Fruit fly (Drosophila melanogaster) whole organism, embryonic: ENCODE data around the gene kirre.

Source experiments
- ATbp ChIP-seq: fragments of 200-800 bp; sonication (Bioruptor generic); optimal IDR thresholded peaks from 2 replicates; lab custom pipeline; 2017; ENCODE audit warnings: missing biosample characterization, mild to moderate bottlenecking, missing genetic modification characterization, missing genetic modification reagents
- BEAF-32 ChIP-seq: fragments of 200-800 bp; sonication (Bioruptor generic); optimal IDR thresholded peaks from 3 replicates; lab custom pipeline; 2017; ENCODE audit warnings: missing biosample characterization, missing genetic modification characterization, mild to moderate bottlenecking, moderate library complexity, missing genetic modification reagents
- C15 ChIP-seq: fragments of 200-800 bp; sonication (Bioruptor generic); IDR thresholded peaks from 3 replicates; pipeline ENCODE4 v1.3.6; 2022; ENCODE audit warnings: missing biosample characterization, missing genetic modification characterization
- CG1024 ChIP-seq: fragments of 200-800 bp; sonication (Bioruptor generic); IDR thresholded peaks from 2 replicates; pipeline ENCODE4 v1.3.6; 2022; ENCODE audit warnings: missing biosample characterization, missing genetic modification characterization
- CG10431 ChIP-seq: fragments of 200-800 bp; sonication (Bioruptor generic); optimal IDR thresholded peaks from 3 replicates; lab custom pipeline; 2018; ENCODE audit warnings: missing biosample characterization, mild to moderate bottlenecking, missing genetic modification characterization
- CG11560 ChIP-seq: fragments of 200-800 bp; sonication (Bioruptor generic); IDR thresholded peaks from 3 replicates; pipeline ENCODE4 v1.3.6; 2022; ENCODE audit warnings: missing biosample characterization, missing genetic modification characterization
- CG11695 ChIP-seq: fragments of 200-800 bp; sonication (Bioruptor generic); IDR thresholded peaks from 3 replicates; pipeline ENCODE4 v1.3.6; 2022; ENCODE audit warnings: missing biosample characterization, missing genetic modification characterization
- CG12071 ChIP-seq: fragments of 200-800 bp; sonication (Bioruptor generic); optimal IDR thresholded peaks from 3 replicates; lab custom pipeline; 2018; ENCODE audit warnings: missing biosample characterization, mild to moderate bottlenecking, missing genetic modification characterization
- CG13894 ChIP-seq: fragments of 200-800 bp; sonication (Bioruptor generic); optimal IDR thresholded peaks from 3 replicates; lab custom pipeline; 2018; ENCODE audit warnings: missing biosample characterization, mild to moderate bottlenecking, missing genetic modification characterization, moderate library complexity
- CG14667 ChIP-seq: fragments of 200-800 bp; sonication (Bioruptor generic); IDR thresholded peaks from 2 replicates; pipeline ENCODE4 v1.3.6; 2022; ENCODE audit warnings: missing biosample characterization, missing genetic modification characterization
- CG17328 ChIP-seq: fragments of 200-800 bp; sonication (Bioruptor generic); IDR thresholded peaks from 2 replicates; pipeline ENCODE4 v1.3.6; 2022; ENCODE audit warnings: missing biosample characterization, missing genetic modification characterization
- CG18599 ChIP-seq: fragments of 200-800 bp; sonication (Bioruptor generic); optimal IDR thresholded peaks from 3 replicates; lab custom pipeline; 2017; ENCODE audit warnings: missing biosample characterization, missing genetic modification characterization, mild to moderate bottlenecking, moderate library complexity, missing genetic modification reagents
- CG18764 ChIP-seq: fragments of 200-800 bp; sonication (Bioruptor generic); optimal IDR thresholded peaks from 3 replicates; lab custom pipeline; 2016; ENCODE audit warnings: missing biosample characterization, missing genetic modification characterization
- CG3995 ChIP-seq: fragments of 200-800 bp; sonication (Bioruptor generic); optimal IDR thresholded peaks from 3 replicates; lab custom pipeline; 2016; ENCODE audit warnings: missing biosample characterization, missing genetic modification characterization
- CG7839 ChIP-seq: fragments of 200-800 bp; sonication (Bioruptor generic); optimal IDR thresholded peaks from 3 replicates; lab custom pipeline; 2018; ENCODE audit warnings: missing biosample characterization, mild to moderate bottlenecking, missing genetic modification characterization, moderate library complexity
- CG7963 ChIP-seq: fragments of 200-800 bp; sonication (Bioruptor generic); IDR thresholded peaks from 3 replicates; pipeline ENCODE4 v1.3.6; 2022; ENCODE audit warnings: missing biosample characterization, missing genetic modification characterization; ENCODE audit not compliant: partially characterized antibody
- CG9876 ChIP-seq: fragments of 200-800 bp; sonication (Bioruptor generic); optimal IDR thresholded peaks from 2 replicates; lab custom pipeline; 2016; ENCODE audit warnings: missing biosample characterization, missing genetic modification characterization
- CkIIα-i1 ChIP-seq: fragments of 200-800 bp; sonication (Bioruptor generic); IDR thresholded peaks from 2 replicates; pipeline ENCODE4 v1.3.6; 2022; ENCODE audit warnings: missing biosample characterization, missing genetic modification characterization
- Dbx ChIP-seq: fragments of 200-800 bp; sonication (Bioruptor generic); IDR thresholded peaks from 3 replicates; pipeline ENCODE4 v1.3.6; 2022; ENCODE audit warnings: missing biosample characterization, missing genetic modification characterization
- Doc3 ChIP-seq: fragments of 200-800 bp; sonication (Bioruptor generic); IDR thresholded peaks from 3 replicates; pipeline ENCODE4 v1.3.6; 2022; ENCODE audit warnings: missing biosample characterization, missing genetic modification characterization; ENCODE audit not compliant: partially characterized antibody
- Ets97D ChIP-seq: fragments of 200-800 bp; sonication (Bioruptor generic); optimal IDR thresholded peaks from 3 replicates; lab custom pipeline; 2016; ENCODE audit warnings: missing biosample characterization, missing genetic modification characterization
- HmgD ChIP-seq: fragments of 200-800 bp; sonication (Bioruptor generic); optimal IDR thresholded peaks from 3 replicates; lab custom pipeline; 2016; ENCODE audit warnings: missing biosample characterization, missing genetic modification characterization
- Hr3 ChIP-seq: fragments of 200-800 bp; sonication (Bioruptor generic); optimal IDR thresholded peaks from 3 replicates; lab custom pipeline; 2016; ENCODE audit warnings: missing biosample characterization, missing genetic modification characterization
- Lim3 ChIP-seq: fragments of 200-800 bp; sonication (Bioruptor generic); IDR thresholded peaks from 2 replicates; pipeline ENCODE4 v1.3.6; 2022; ENCODE audit warnings: missing biosample characterization, missing genetic modification characterization
- Lpt ChIP-seq: fragments of >200 bp; optimal IDR thresholded peaks from 2 replicates; lab custom pipeline; 2018; ENCODE audit warnings: missing biosample characterization, missing genetic modification characterization
- Myb ChIP-seq: fragments of 200-800 bp; sonication (Bioruptor generic); optimal IDR thresholded peaks from 2 replicates; lab custom pipeline; 2016; ENCODE audit warnings: missing biosample characterization, missing genetic modification characterization
- Oli ChIP-seq: fragments of 200-800 bp; sonication (Bioruptor generic); optimal IDR thresholded peaks from 2 replicates; lab custom pipeline; 2018; ENCODE audit warnings: missing biosample characterization, mild to moderate bottlenecking, missing genetic modification characterization, moderate library complexity
- Pdp1 ChIP-seq, 2 experiments: fragments of 200-800 bp; sonication (Bioruptor generic); optimal IDR thresholded peaks; 3 replicates each; lab custom pipeline; 2016; ENCODE audit warnings: missing biosample characterization in 2 of 2, missing genetic modification characterization in 2 of 2, mild to moderate bottlenecking in 1 of 2, moderate library complexity in 1 of 2
- Ptx1 ChIP-seq: fragments of 200-800 bp; sonication (Bioruptor generic); IDR thresholded peaks from 2 replicates; pipeline ENCODE4 v1.3.6; 2022; ENCODE audit warnings: missing biosample characterization, missing genetic modification characterization
- Rfx ChIP-seq: fragments of 200-800 bp; sonication (Bioruptor generic); IDR thresholded peaks from 2 replicates; pipeline ENCODE4 v1.3.6; 2022; ENCODE audit warnings: missing biosample characterization, missing genetic modification characterization
- Trl ChIP-seq, 3 experiments: fragments of >200 bp in 2 of 3; fragments of 200-800 bp in 1 of 3; sonication (Bioruptor generic) in 1 of 3; optimal IDR thresholded peaks; 2 replicates in 1 of 3; 3 replicates in 2 of 3; lab custom pipeline; 2016 to 2017; ENCODE audit warnings: missing biosample characterization in 1 of 3, missing genetic modification characterization in 1 of 3
- cad ChIP-seq: fragments of >200 bp; optimal IDR thresholded peaks from 2 replicates; lab custom pipeline; 2017; ENCODE audit warnings: missing biosample characterization, missing genetic modification characterization
- crol ChIP-seq: fragments of 200-800 bp; sonication (Bioruptor generic); IDR thresholded peaks from 2 replicates; pipeline ENCODE4 v1.3.6; 2022; ENCODE audit warnings: missing biosample characterization, missing genetic modification characterization
- dan ChIP-seq: fragments of 200-800 bp; sonication (Bioruptor generic); IDR thresholded peaks from 2 replicates; pipeline ENCODE4 v1.3.6; 2022; ENCODE audit warnings: missing biosample characterization, missing genetic modification characterization
- dmrt11E ChIP-seq: fragments of 200-800 bp; sonication (Bioruptor generic); optimal IDR thresholded peaks from 3 replicates; lab custom pipeline; 2018; ENCODE audit warnings: missing biosample characterization, mild to moderate bottlenecking, missing genetic modification characterization, moderate library complexity
- esg ChIP-seq: fragments of 200-800 bp; sonication (Bioruptor generic); conservative IDR thresholded peaks from 2 replicates; pipeline ENCODE4 v1.3.6; 2022; ENCODE audit warnings: missing biosample characterization, missing genetic modification characterization
- gro ChIP-seq: fragments of 200-800 bp; sonication (Bioruptor generic); optimal IDR thresholded peaks from 2 replicates; lab custom pipeline; 2016; ENCODE audit warnings: missing biosample characterization, missing genetic modification characterization
- h ChIP-seq: fragments of >200 bp; optimal IDR thresholded peaks from 2 replicates; lab custom pipeline; 2017
- ind ChIP-seq: fragments of 200-800 bp; sonication (Bioruptor generic); optimal IDR thresholded peaks from 3 replicates; lab custom pipeline; 2016; ENCODE audit warnings: missing biosample characterization, missing genetic modification characterization
- lilli ChIP-seq: fragments of 200-800 bp; sonication (Bioruptor generic); optimal IDR thresholded peaks from 3 replicates; lab custom pipeline; 2016; ENCODE audit warnings: missing biosample characterization, missing genetic modification characterization
- mam ChIP-seq: fragments of 200-800 bp; sonication (Bioruptor generic); optimal IDR thresholded peaks from 3 replicates; lab custom pipeline; 2016; ENCODE audit warnings: missing biosample characterization, missing genetic modification characterization
- pita ChIP-seq: fragments of 200-800 bp; sonication (Bioruptor generic); optimal IDR thresholded peaks from 2 replicates; lab custom pipeline; 2017; ENCODE audit warnings: missing biosample characterization, mild to moderate bottlenecking, missing genetic modification characterization
- prd ChIP-seq, 3 experiments: fragments of >200 bp in 2 of 3; fragments of 200-800 bp in 1 of 3; sonication (Bioruptor generic) in 1 of 3; optimal IDR thresholded peaks in 2 of 3; IDR thresholded peaks in 1 of 3; 2 replicates in 2 of 3; 3 replicates in 1 of 3; pipeline versions ENCODE4 v1.3.6 to Lab custom; 2017 to 2022; ENCODE audit warnings: missing biosample characterization in 1 of 3, missing genetic modification characterization in 1 of 3
- psq ChIP-seq: fragments of 200-800 bp; sonication (Bioruptor generic); optimal IDR thresholded peaks from 2 replicates; lab custom pipeline; 2017; ENCODE audit warnings: missing biosample characterization, missing genetic modification characterization
- repo ChIP-seq: fragments of 200-800 bp; sonication (Bioruptor generic); optimal IDR thresholded peaks from 2 replicates; lab custom pipeline; 2016; ENCODE audit warnings: missing biosample characterization, missing genetic modification characterization
- ro ChIP-seq: fragments of 200-800 bp; sonication (Bioruptor generic); IDR thresholded peaks from 2 replicates; pipeline ENCODE4 v1.3.6; 2022; ENCODE audit warnings: missing biosample characterization, missing genetic modification characterization
- sug ChIP-seq: fragments of 200-800 bp; optimal IDR thresholded peaks from 2 replicates; lab custom pipeline; 2019; ENCODE audit warnings: missing biosample characterization, mild to moderate bottlenecking, missing genetic modification characterization, moderate library complexity
- tna ChIP-seq: fragments of 200-800 bp; sonication (Bioruptor generic); IDR thresholded peaks from 2 replicates; pipeline ENCODE4 v1.3.6; 2022; ENCODE audit warnings: missing biosample characterization, missing genetic modification characterization; ENCODE audit not compliant: partially characterized antibody
- toy ChIP-seq: fragments of 200-800 bp; sonication (Bioruptor generic); IDR thresholded peaks from 2 replicates; pipeline ENCODE4 v1.3.6; 2022; ENCODE audit warnings: missing biosample characterization, missing genetic modification characterization
- twi ChIP-seq: fragments of 200-800 bp; optimal IDR thresholded peaks from 2 replicates; lab custom pipeline; 2019; ENCODE audit warnings: missing biosample characterization, mild to moderate bottlenecking, missing genetic modification characterization, moderate library complexity
- zen ChIP-seq: fragments of 200-800 bp; sonication (Bioruptor generic); optimal IDR thresholded peaks from 3 replicates; lab custom pipeline; 2018; ENCODE audit warnings: missing biosample characterization, mild to moderate bottlenecking, missing genetic modification characterization, moderate library complexity

Gene kirre

DNA sequence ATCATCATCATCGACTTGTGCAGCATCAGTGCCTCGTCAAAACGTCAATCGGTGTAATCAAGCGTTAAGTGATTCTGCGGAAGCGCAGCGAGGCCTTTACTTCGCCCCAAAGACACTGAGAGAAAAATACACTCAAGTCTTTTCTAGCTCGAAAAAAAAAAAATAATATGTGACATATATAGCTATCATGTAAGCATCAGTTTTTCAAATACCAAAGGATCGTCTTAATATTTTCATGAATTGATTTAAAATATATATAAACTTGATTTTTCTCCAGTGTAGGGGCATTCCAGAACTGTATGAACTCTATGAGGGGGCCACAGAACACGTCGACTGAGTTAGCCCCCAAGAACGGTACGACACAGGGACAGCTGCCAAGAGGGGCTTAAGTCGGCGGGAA is 299.6 kb downstream of the kirre start (continued):
- no peak for TF ChIP-seq cad (GFP tag; lab: Kevin White, UChicago)
- no peak for TF ChIP-seq CkIIα-i1
- no peak for TF ChIP-seq BEAF-32 (GFP tag; lab: Kevin White, UChicago)
- TF ChIP-seq repo: no peak
- no peak for TF ChIP-seq h
- TF ChIP-seq CG7839 (tag; lab: Kevin White, UChicago): peak; percentile 43
- no peak for TF ChIP-seq Lim3 (GFP tag; lab: Robert Waterston, UW)
- no peak for TF ChIP-seq CG13894
- no peak for TF ChIP-seq Lpt (GFP tag; lab: Kevin White, UChicago)
- no peak for TF ChIP-seq CG10431 (GFP tag; lab: Kevin White, UChicago)
- TF ChIP-seq Ets97D (GFP tag; lab: Kevin White, UChicago): no peak
- TF ChIP-seq sug: no peak
- TF ChIP-seq tna: no peak
- no peak for TF ChIP-seq Hr3 (GFP tag; lab: Kevin White, UChicago)
- TF ChIP-seq crol (GFP tag; lab: Robert Waterston, UW): no peak
- no peak for TF ChIP-seq lilli (GFP tag; lab: Kevin White, UChicago)
- TF ChIP-seq HmgD (GFP tag; lab: Kevin White, UChicago): no peak
- peak; percentile 3 for TF ChIP-seq ATbp (GFP tag; lab: Kevin White, UChicago)
- TF ChIP-seq Dbx (GFP tag; lab: Robert Waterston, UW): no peak
- no peak; the same call in 1 of the 2 replicates for TF ChIP-seq esg (GFP tag; lab: Robert Waterston, UW)
- TF ChIP-seq toy: no peak
- no peak for TF ChIP-seq CG18599 (GFP tag; lab: Kevin White, UChicago)
- TF ChIP-seq CG11560 (tag; lab: Robert Waterston, UW): no peak
- TF ChIP-seq gro (GFP tag; lab: Kevin White, UChicago): no peak
- no peak for TF ChIP-seq CG1024 (GFP tag; lab: Robert Waterston, UW)
- peak; percentile 33 for TF ChIP-seq zen (tag; lab: Kevin White, UChicago)
- 0 out of 3 replicates have a peak, but pooled peaks have one; percentile 37 for TF ChIP-seq C15 (GFP tag; lab: Robert Waterston, UW)
- no peak for TF ChIP-seq prd (optimal IDR thresholded peaks at IDR 0.05; lab: Kevin White, UChicago)
- peak; percentile 60; the same call in 2 of the 3 replicates for TF ChIP-seq prd (GFP tag; IDR thresholded peaks at IDR 0.05; lab: Robert Waterston, UW)
- no peak for TF ChIP-seq pita
- no peak for TF ChIP-seq CG3995 (GFP tag; lab: Kevin White, UChicago)
- peak; percentile 46 for TF ChIP-seq Oli
- TF ChIP-seq CG14667: peak; percentile 42; the same call in 1 of the 2 replicates
- TF ChIP-seq dmrt11E: peak; percentile 79
- no peak for TF ChIP-seq CG18764 (GFP tag; lab: Kevin White, UChicago)
- peak; percentile 48 for TF ChIP-seq CG17328 (GFP tag; lab: Robert Waterston, UW)
- no peak for TF ChIP-seq mam
- no peak for TF ChIP-seq Pdp1 (GFP tag; optimal IDR thresholded peaks at IDR 0.05; lab: Kevin White, UChicago)
- no peak for TF ChIP-seq ind (GFP tag; lab: Kevin White, UChicago)
- no peak for TF ChIP-seq dan (GFP tag; lab: Robert Waterston, UW)
- no peak for TF ChIP-seq CG12071 (GFP tag; lab: Kevin White, UChicago)
- no peak for TF ChIP-seq twi (tag; lab: Kevin White, UChicago)
- no peak for TF ChIP-seq CG7963 (GFP tag; lab: Robert Waterston, UW)
- TF ChIP-seq psq (GFP tag; lab: Kevin White, UChicago): no peak
- peak; percentile 44; the same call in 1 of the 2 replicates for TF ChIP-seq Ptx1
- no peak for TF ChIP-seq Trl (optimal IDR thresholded peaks at IDR 0.05; lab: Kevin White, UChicago)
- TF ChIP-seq Trl (GFP tag; optimal IDR thresholded peaks at IDR 0.05; lab: Kevin White, UChicago): no peak
- no peak for TF ChIP-seq Myb (GFP tag; lab: Kevin White, UChicago)
- no peak for TF ChIP-seq CG11695 (GFP tag; lab: Robert Waterston, UW)
- TF ChIP-seq ro (GFP tag; lab: Robert Waterston, UW): no peak
- no peak for TF ChIP-seq Doc3 (GFP tag; lab: Robert Waterston, UW)
- TF ChIP-seq CG9876 (GFP tag; lab: Kevin White, UChicago): no peak
- no peak for TF ChIP-seq Rfx (GFP tag; lab: Robert Waterston, UW)
